Fruit fly (Drosophila melanogaster) whole organism, embryonic: ENCODE data around the gene Gart.
A peak's percentile ranks its signal among the peaks of the same experiment; 100 is the strongest.

Experiments
- Abd-B ChIP-seq: fragments of 200-800 bp; sonication (Bioruptor generic); optimal IDR thresholded peaks from 2 replicates; lab custom pipeline; 2018; ENCODE audit warnings: missing biosample characterization, mild to moderate bottlenecking, missing genetic modification characterization, moderate library complexity
- Ada2b ChIP-seq: fragments of 200-800 bp; sonication (Bioruptor generic); IDR thresholded peaks from 2 replicates; pipeline ENCODE4 v1.3.6; 2022; ENCODE audit warnings: missing biosample characterization, missing genetic modification characterization
- CG10147 ChIP-seq: fragments of 200-800 bp; sonication (Bioruptor generic); optimal IDR thresholded peaks from 2 replicates; lab custom pipeline; 2019; ENCODE audit warnings: missing biosample characterization, mild to moderate bottlenecking, missing genetic modification characterization, moderate library complexity
- CG10654 ChIP-seq: fragments of 200-800 bp; sonication (Bioruptor generic); optimal IDR thresholded peaks from 2 replicates; lab custom pipeline; 2016; ENCODE audit warnings: missing biosample characterization, missing genetic modification characterization
- CG11247 ChIP-seq: fragments of 200-800 bp; sonication (Bioruptor generic); IDR thresholded peaks from 2 replicates; pipeline ENCODE4 v1.3.6; 2022; ENCODE audit warnings: missing biosample characterization, missing genetic modification characterization
- CG13424 ChIP-seq: fragments of 200-800 bp; sonication (Bioruptor generic); optimal IDR thresholded peaks from 2 replicates; lab custom pipeline; 2019; ENCODE audit warnings: missing biosample characterization, mild to moderate bottlenecking, missing genetic modification characterization, moderate library complexity
- CG15601 ChIP-seq: fragments of 200-800 bp; sonication (Bioruptor generic); optimal IDR thresholded peaks from 3 replicates; lab custom pipeline; 2019; ENCODE audit warnings: missing biosample characterization, mild to moderate bottlenecking, missing genetic modification characterization, moderate library complexity
- CG17385 ChIP-seq: fragments of 200-800 bp; sonication (Bioruptor generic); optimal IDR thresholded peaks from 3 replicates; lab custom pipeline; 2018; ENCODE audit warnings: missing biosample characterization, mild to moderate bottlenecking, missing genetic modification characterization
- CG17829 ChIP-seq: fragments of 200-800 bp; optimal IDR thresholded peaks from 2 replicates; lab custom pipeline; 2019; ENCODE audit warnings: missing biosample characterization, mild to moderate bottlenecking, missing genetic modification characterization, moderate library complexity
- CG18619 ChIP-seq: fragments of 200-800 bp; sonication (Bioruptor generic); optimal IDR thresholded peaks from 3 replicates; lab custom pipeline; 2017; ENCODE audit warnings: missing biosample characterization, mild to moderate bottlenecking, missing genetic modification characterization
- CG34422 ChIP-seq: fragments of 200-800 bp; sonication (Bioruptor generic); IDR thresholded peaks from 3 replicates; pipeline ENCODE4 v1.3.6; 2022; ENCODE audit warnings: missing biosample characterization, missing genetic modification characterization
- CG3847 ChIP-seq: fragments of 200-800 bp; sonication (Bioruptor generic); IDR thresholded peaks from 2 replicates; pipeline ENCODE4 v1.3.6; 2022; ENCODE audit warnings: missing biosample characterization, missing genetic modification characterization
- CG6254 ChIP-seq: fragments of 200-800 bp; sonication (Bioruptor generic); optimal IDR thresholded peaks from 3 replicates; lab custom pipeline; 2017; ENCODE audit warnings: mild to moderate bottlenecking, missing biosample characterization, missing genetic modification reagents, missing genetic modification characterization
- CG7987 ChIP-seq: fragments of 200-800 bp; sonication (Bioruptor generic); optimal IDR thresholded peaks from 2 replicates; lab custom pipeline; 2018; ENCODE audit warnings: missing biosample characterization, mild to moderate bottlenecking, missing genetic modification characterization, moderate library complexity
- CG9437 ChIP-seq: fragments of 200-800 bp; sonication (Bioruptor generic); optimal IDR thresholded peaks from 2 replicates; lab custom pipeline; 2018; ENCODE audit warnings: missing biosample characterization, mild to moderate bottlenecking, missing genetic modification characterization
- CG9797 ChIP-seq: fragments of 200-800 bp; sonication (Bioruptor generic); optimal IDR thresholded peaks from 3 replicates; lab custom pipeline; 2018; ENCODE audit warnings: missing biosample characterization, mild to moderate bottlenecking, missing genetic modification characterization
- CTCF ChIP-seq: fragments of 200-800 bp; sonication (Bioruptor generic); optimal IDR thresholded peaks from 2 replicates; lab custom pipeline; 2017; ENCODE audit warnings: missing biosample characterization, mild to moderate bottlenecking, missing genetic modification characterization, moderate library complexity
- D19A ChIP-seq: fragments of 200-800 bp; optimal IDR thresholded peaks from 3 replicates; lab custom pipeline; 2019; ENCODE audit warnings: missing biosample characterization, mild to moderate bottlenecking, missing genetic modification characterization, moderate library complexity
- Dek ChIP-seq: fragments of 200-800 bp; sonication (Bioruptor generic); optimal IDR thresholded peaks from 3 replicates; lab custom pipeline; 2019; ENCODE audit warnings: missing biosample characterization, mild to moderate bottlenecking, missing genetic modification characterization, moderate library complexity
- Dip2 ChIP-seq: fragments of 200-800 bp; sonication (Bioruptor generic); IDR thresholded peaks from 2 replicates; pipeline ENCODE4 v1.3.6; 2022; ENCODE audit warnings: missing biosample characterization, missing genetic modification characterization
- Dref ChIP-seq: fragments of 200-800 bp; sonication (Bioruptor generic); IDR thresholded peaks from 2 replicates; pipeline ENCODE4 v1.3.6; 2022; ENCODE audit warnings: missing biosample characterization, missing genetic modification characterization
- Elba2 ChIP-seq: fragments of 200-800 bp; sonication (Bioruptor generic); optimal IDR thresholded peaks from 3 replicates; lab custom pipeline; 2016; ENCODE audit warnings: missing biosample characterization, missing genetic modification characterization
- HmgD ChIP-seq: fragments of 200-800 bp; sonication (Bioruptor generic); optimal IDR thresholded peaks from 3 replicates; lab custom pipeline; 2016; ENCODE audit warnings: missing biosample characterization, missing genetic modification characterization
- Lhr ChIP-seq: fragments of 200-800 bp; sonication (Bioruptor generic); optimal IDR thresholded peaks from 3 replicates; lab custom pipeline; 2017; ENCODE audit warnings: mild to moderate bottlenecking, missing biosample characterization, missing genetic modification reagents, missing genetic modification characterization
- Nf-YC ChIP-seq: fragments of 200-800 bp; optimal IDR thresholded peaks from 3 replicates; lab custom pipeline; 2019; ENCODE audit warnings: missing biosample characterization, mild to moderate bottlenecking, missing genetic modification characterization, moderate library complexity
- Vsx1 ChIP-seq: fragments of 200-800 bp; sonication (Bioruptor generic); optimal IDR thresholded peaks from 2 replicates; lab custom pipeline; 2017; ENCODE audit warnings: missing biosample characterization, mild to moderate bottlenecking, missing genetic modification characterization, missing genetic modification reagents
- amos ChIP-seq: fragments of 200-800 bp; sonication (Bioruptor generic); IDR thresholded peaks from 2 replicates; pipeline ENCODE4 v1.3.6; 2022; ENCODE audit warnings: missing biosample characterization, missing genetic modification characterization; ENCODE audit not compliant: partially characterized antibody
- bab2 ChIP-seq: fragments of 200-800 bp; sonication (Bioruptor generic); optimal IDR thresholded peaks from 2 replicates; lab custom pipeline; 2016; ENCODE audit warnings: missing biosample characterization, missing genetic modification characterization
- bigmax ChIP-seq: fragments of 200-800 bp; sonication (Bioruptor generic); optimal IDR thresholded peaks from 2 replicates; lab custom pipeline; 2018; ENCODE audit warnings: missing biosample characterization, mild to moderate bottlenecking, missing genetic modification characterization
- br ChIP-seq: fragments of >200 bp; optimal IDR thresholded peaks from 2 replicates; lab custom pipeline; 2017
- ci ChIP-seq: fragments of 200-800 bp; sonication (Bioruptor generic); IDR thresholded peaks from 3 replicates; pipeline ENCODE4 v1.3.6; 2022; ENCODE audit warnings: missing biosample characterization, missing genetic modification characterization
- corto ChIP-seq: fragments of 200-800 bp; sonication (Bioruptor generic); optimal IDR thresholded peaks from 2 replicates; lab custom pipeline; 2016; ENCODE audit warnings: missing biosample characterization, mild to moderate bottlenecking, missing genetic modification characterization, moderate library complexity
- eve ChIP-seq, 2 experiments: fragments of >200 bp; optimal IDR thresholded peaks; 2 replicates each; lab custom pipeline; 2017; ENCODE audit warnings: missing biosample characterization in 2 of 2, missing genetic modification characterization in 2 of 2
- gsb-n ChIP-seq: fragments of 200-800 bp; sonication (Bioruptor generic); optimal IDR thresholded peaks from 3 replicates; lab custom pipeline; 2018; ENCODE audit warnings: missing biosample characterization, mild to moderate bottlenecking, missing genetic modification characterization
- gt ChIP-seq: fragments of 200-800 bp; sonication (Bioruptor generic); IDR thresholded peaks from 2 replicates; pipeline ENCODE4 v1.3.6; 2022; ENCODE audit warnings: missing biosample characterization, missing genetic modification characterization
- insv ChIP-seq, 2 experiments: fragments of 200-800 bp; sonication (Bioruptor generic); optimal IDR thresholded peaks; 3 replicates each; lab custom pipeline; 2016 to 2018; ENCODE audit warnings: missing biosample characterization in 2 of 2, missing genetic modification characterization in 2 of 2
- pb ChIP-seq: fragments of 200-800 bp; sonication (Bioruptor generic); optimal IDR thresholded peaks from 3 replicates; lab custom pipeline; 2016; ENCODE audit warnings: missing biosample characterization, missing genetic modification characterization
- phol ChIP-seq: fragments of 200-800 bp; sonication (Bioruptor generic); optimal IDR thresholded peaks from 3 replicates; lab custom pipeline; 2018; ENCODE audit warnings: missing biosample characterization, mild to moderate bottlenecking, missing genetic modification characterization, moderate library complexity
- pita ChIP-seq: fragments of 200-800 bp; sonication (Bioruptor generic); optimal IDR thresholded peaks from 2 replicates; lab custom pipeline; 2017; ENCODE audit warnings: missing biosample characterization, mild to moderate bottlenecking, missing genetic modification characterization
- prd ChIP-seq, 3 experiments: fragments of >200 bp in 2 of 3; fragments of 200-800 bp in 1 of 3; sonication (Bioruptor generic) in 1 of 3; optimal IDR thresholded peaks in 2 of 3; IDR thresholded peaks in 1 of 3; 2 replicates in 2 of 3; 3 replicates in 1 of 3; pipeline versions ENCODE4 v1.3.6 to Lab custom; 2017 to 2022; ENCODE audit warnings: missing biosample characterization in 1 of 3, missing genetic modification characterization in 1 of 3
- rib ChIP-seq: fragments of 200-800 bp; sonication (Bioruptor generic); IDR thresholded peaks from 2 replicates; pipeline ENCODE4 v1.3.6; 2022; ENCODE audit warnings: missing biosample characterization, missing genetic modification characterization
- ro ChIP-seq: fragments of 200-800 bp; sonication (Bioruptor generic); IDR thresholded peaks from 2 replicates; pipeline ENCODE4 v1.3.6; 2022; ENCODE audit warnings: missing biosample characterization, missing genetic modification characterization
- row ChIP-seq: fragments of 200-800 bp; sonication (Bioruptor generic); IDR thresholded peaks from 3 replicates; pipeline ENCODE4 v1.3.6; 2022; ENCODE audit warnings: missing biosample characterization, missing genetic modification characterization
- sc ChIP-seq, 3 experiments: fragments of >200 bp in 2 of 3; fragments of 200-800 bp in 1 of 3; sonication (Bioruptor generic) in 1 of 3; optimal IDR thresholded peaks; 2 replicates in 2 of 3; 3 replicates in 1 of 3; lab custom pipeline; 2017; ENCODE audit warnings: mild to moderate bottlenecking in 1 of 3, missing biosample characterization in 1 of 3, missing genetic modification characterization in 1 of 3, missing genetic modification reagents in 1 of 3
- seq ChIP-seq: fragments of 200-800 bp; sonication (Bioruptor generic); IDR thresholded peaks from 2 replicates; pipeline ENCODE4 v1.3.6; 2022; ENCODE audit warnings: missing biosample characterization, missing genetic modification characterization
- sqz ChIP-seq: fragments of 200-800 bp; sonication (Bioruptor generic); optimal IDR thresholded peaks from 3 replicates; lab custom pipeline; 2018; ENCODE audit warnings: missing biosample characterization, mild to moderate bottlenecking, missing genetic modification characterization
- ssp ChIP-seq: fragments of 200-800 bp; sonication (Bioruptor generic); IDR thresholded peaks from 2 replicates; pipeline ENCODE4 v1.3.6; 2022; ENCODE audit warnings: missing biosample characterization, missing genetic modification characterization
- ttk ChIP-seq: fragments of 200-800 bp; sonication (Bioruptor generic); IDR thresholded peaks from 2 replicates; pipeline ENCODE4 v2.1.2; 2022; ENCODE audit warnings: missing biosample characterization, missing genetic modification characterization
- vvl ChIP-seq: fragments of 200-800 bp; sonication (Bioruptor generic); IDR thresholded peaks from 2 replicates; pipeline ENCODE4 v1.3.6; 2022; ENCODE audit warnings: missing biosample characterization, missing genetic modification characterization
- wdn ChIP-seq: fragments of 200-800 bp; sonication (Bioruptor generic); IDR thresholded peaks from 2 replicates; pipeline ENCODE4 v1.3.6; 2022; ENCODE audit warnings: missing biosample characterization, missing genetic modification characterization
- zen2 ChIP-seq: fragments of 200-800 bp; sonication (Bioruptor generic); IDR thresholded peaks from 3 replicates; pipeline ENCODE4 v1.3.6; 2022; ENCODE audit warnings: missing biosample characterization, missing genetic modification characterization; ENCODE audit not compliant: partially characterized antibody

Gene Gart

dm6 chr2L:6971597-6972036 lies 52.1 kb downstream of the Gart start, which contains the start of gene snRNP-U1-70K (continued):
- peak; percentile 94 for TF ChIP-seq CG9797 (GFP tag; lab: Kevin White, UChicago)
- no peak for TF ChIP-seq ttk (GFP tag; lab: Robert Waterston, UW)
- TF ChIP-seq CG10147 (GFP tag; lab: Kevin White, UChicago): no peak
- TF ChIP-seq phol (tag; lab: Kevin White, UChicago): peak; percentile 53
- TF ChIP-seq CG17385: no peak
- peak; percentile 41 for TF ChIP-seq vvl
- peak; percentile 23; the same call in 1 of the 2 replicates for TF ChIP-seq CG3847 (GFP tag; lab: Robert Waterston, UW)
- TF ChIP-seq insv (GFP tag; optimal IDR thresholded peaks at IDR 0.05; lab: Kevin White, UChicago): peak in 1 of 2 experiments; percentile 43
- TF ChIP-seq row (GFP tag; lab: Robert Waterston, UW): peak; percentile 42; the same call in 2 of the 3 replicates
- TF ChIP-seq zen2: no peak
- TF ChIP-seq Lhr (GFP tag; lab: Kevin White, UChicago): peak; percentile 82
- peak; percentile 79 for TF ChIP-seq ci (GFP tag; lab: Robert Waterston, UW)
- peak; percentile 42 for TF ChIP-seq HmgD (GFP tag; lab: Kevin White, UChicago)
- no peak for TF ChIP-seq eve (GFP tag; optimal IDR thresholded peaks at IDR 0.05; lab: Kevin White, UChicago)
- TF ChIP-seq CG13424 (tag; lab: Kevin White, UChicago): peak; percentile 10
- no peak for TF ChIP-seq Elba2
- TF ChIP-seq Vsx1 (GFP tag; lab: Kevin White, UChicago): no peak
- no peak for TF ChIP-seq CG10654
- TF ChIP-seq pb (GFP tag; lab: Kevin White, UChicago): no peak
- no peak for TF ChIP-seq D19A (tag; lab: Kevin White, UChicago)
- TF ChIP-seq sqz (GFP tag; lab: Kevin White, UChicago): no peak
- TF ChIP-seq Ada2b (GFP tag; lab: Robert Waterston, UW): no peak
- peak; percentile 43 for TF ChIP-seq amos
- no peak for TF ChIP-seq CG6254 (GFP tag; lab: Kevin White, UChicago)
- TF ChIP-seq gsb-n (tag; lab: Kevin White, UChicago): no peak
- TF ChIP-seq ro (GFP tag; lab: Robert Waterston, UW): no peak
- TF ChIP-seq Dip2 (GFP tag; lab: Robert Waterston, UW): no peak
- TF ChIP-seq CG11247 (GFP tag; lab: Robert Waterston, UW): peak; percentile 19; the same call in 1 of the 2 replicates
- TF ChIP-seq CG7987 (GFP tag; lab: Kevin White, UChicago): no peak
- peak; percentile 52 for TF ChIP-seq Abd-B (GFP tag; lab: Kevin White, UChicago)
- TF ChIP-seq pita (GFP tag; lab: Kevin White, UChicago): peak; percentile 94
- 0 out of 2 replicates have a peak, but pooled peaks have one; percentile 5 for TF ChIP-seq ssp (GFP tag; lab: Robert Waterston, UW)
- no peak for TF ChIP-seq sc (optimal IDR thresholded peaks at IDR 0.05; lab: Kevin White, UChicago)
- no peak for TF ChIP-seq sc (GFP tag; optimal IDR thresholded peaks at IDR 0.05; lab: Kevin White, UChicago)
- peak; percentile 40 for TF ChIP-seq Dref (GFP tag; lab: Robert Waterston, UW)
- TF ChIP-seq corto: no peak
- no peak for TF ChIP-seq seq
- peak; percentile 53 for TF ChIP-seq CG17829
- TF ChIP-seq prd (optimal IDR thresholded peaks at IDR 0.05; lab: Kevin White, UChicago): no peak
- TF ChIP-seq prd (GFP tag; IDR thresholded peaks at IDR 0.05; lab: Robert Waterston, UW): no peak
- TF ChIP-seq br: no peak
- no peak for TF ChIP-seq wdn (GFP tag; lab: Robert Waterston, UW)
- TF ChIP-seq Nf-YC: no peak
- peak; percentile 99 for TF ChIP-seq CG9437 (GFP tag; lab: Kevin White, UChicago)
- no peak for TF ChIP-seq gt (GFP tag; lab: Robert Waterston, UW)
- TF ChIP-seq CG18619 (GFP tag; lab: Kevin White, UChicago): no peak
- peak; percentile 98 for TF ChIP-seq bigmax (GFP tag; lab: Kevin White, UChicago)
- peak; percentile 66 for TF ChIP-seq Dek (tag; lab: Kevin White, UChicago)
- peak; percentile 43; the same call in 1 of the 3 replicates for TF ChIP-seq CG34422 (GFP tag; lab: Robert Waterston, UW)
- TF ChIP-seq CG15601 (tag; lab: Kevin White, UChicago): no peak
- no peak for TF ChIP-seq bab2 (GFP tag; lab: Kevin White, UChicago)
- TF ChIP-seq rib: no peak
- TF ChIP-seq CTCF (GFP tag; lab: Kevin White, UChicago): peak; percentile 78
